Worm (Caenorhabditis elegans) whole organism, late embryonic: ENCODE data around the gene tin-9.2.

Source experiments
- C08G9.2 ChIP-seq: sonication (generic microtip); optimal IDR thresholded peaks from 2 replicates; lab custom pipeline; 2016; ENCODE audit warnings: mild to moderate bottlenecking, missing genetic modification characterization, moderate library complexity, missing compliant biosample characterization
- F13H6.1 ChIP-seq: sonication (generic microtip); optimal IDR thresholded peaks from 2 replicates; lab custom pipeline; 2016; ENCODE audit warnings: missing genetic modification characterization, missing compliant biosample characterization
- K09A11.1 ChIP-seq: sonication (generic microtip); optimal IDR thresholded peaks from 2 replicates; lab custom pipeline; 2017; ENCODE audit warnings: antibody characterized with exemption, mild to moderate bottlenecking, missing genetic modification characterization, missing compliant biosample characterization; ENCODE audit not compliant: insufficient read depth
- T23F11.4 ChIP-seq: fragments of 200-800 bp; sonication (Bioruptor generic); optimal IDR thresholded peaks from 2 replicates; lab custom pipeline; 2018; ENCODE audit warnings: mild to moderate bottlenecking, missing genetic modification characterization, missing compliant biosample characterization
- ahr-1 ChIP-seq: sonication (generic microtip); optimal IDR thresholded peaks from 2 replicates; lab custom pipeline; 2016; ENCODE audit warnings: missing genetic modification characterization, missing compliant biosample characterization
- ama-1 ChIP-seq: fragments of 150-350 bp; optimal IDR thresholded peaks from 2 replicates; lab custom pipeline; 2014
- ceh-14 ChIP-seq: sonication (generic microtip); optimal IDR thresholded peaks from 2 replicates; lab custom pipeline; 2016; ENCODE audit warnings: missing genotype, missing genetic modification characterization, missing compliant biosample characterization
- ceh-2 ChIP-seq: sonication (generic microtip); optimal IDR thresholded peaks from 2 replicates; lab custom pipeline; 2016; ENCODE audit warnings: missing genotype, missing genetic modification characterization, missing compliant biosample characterization
- ceh-22 ChIP-seq: sonication (generic microtip); optimal IDR thresholded peaks from 2 replicates; lab custom pipeline; 2017; ENCODE audit warnings: missing biosample characterization, missing genetic modification characterization
- ceh-30 ChIP-seq: fragments of 150-350 bp; optimal IDR thresholded peaks from 2 replicates; lab custom pipeline; 2014; ENCODE audit warnings: missing biosample characterization, missing genetic modification characterization
- ceh-34 ChIP-seq: sonication (generic microtip); optimal IDR thresholded peaks from 2 replicates; lab custom pipeline; 2016; ENCODE audit warnings: mild to moderate bottlenecking, missing genetic modification characterization, missing compliant biosample characterization
- ceh-45 ChIP-seq: fragments of 200-800 bp; sonication (Bioruptor generic); IDR thresholded peaks from 2 replicates; pipeline ENCODE4 v1.3.6; 2022; ENCODE audit warnings: missing genetic modification reagents, missing genetic modification characterization, missing compliant biosample characterization
- che-1 ChIP-seq: sonication (generic microtip); optimal IDR thresholded peaks from 2 replicates; lab custom pipeline; 2016; ENCODE audit warnings: mild to moderate bottlenecking, missing genetic modification characterization, missing compliant biosample characterization
- elt-2 ChIP-seq: sonication (generic microtip); optimal IDR thresholded peaks from 2 replicates; lab custom pipeline; 2016; ENCODE audit warnings: missing genetic modification reagents, missing genetic modification characterization, missing compliant biosample characterization
- eyg-1 ChIP-seq: sonication (generic microtip); optimal IDR thresholded peaks from 2 replicates; lab custom pipeline; 2016; ENCODE audit warnings: missing genotype, missing genetic modification characterization, missing compliant biosample characterization
- fkh-10 ChIP-seq: fragments of 150-350 bp; optimal IDR thresholded peaks from 2 replicates; lab custom pipeline; 2014; ENCODE audit warnings: missing biosample characterization, missing genetic modification reagents, missing genetic modification characterization
- fkh-6 ChIP-seq: sonication (generic microtip); optimal IDR thresholded peaks from 2 replicates; lab custom pipeline; 2016; ENCODE audit warnings: missing genetic modification characterization, missing compliant biosample characterization
- hlh-15 ChIP-seq: sonication (generic microtip); optimal IDR thresholded peaks from 2 replicates; lab custom pipeline; 2016; ENCODE audit warnings: missing genetic modification characterization, missing compliant biosample characterization
- hlh-8 ChIP-seq: sonication (generic microtip); optimal IDR thresholded peaks from 2 replicates; lab custom pipeline; 2016; ENCODE audit warnings: missing genotype, missing genetic modification characterization, missing compliant biosample characterization
- nfya-1 ChIP-seq: sonication (generic microtip); optimal IDR thresholded peaks from 2 replicates; lab custom pipeline; 2017; ENCODE audit warnings: missing genetic modification characterization, mild to moderate bottlenecking, missing compliant biosample characterization, antibody characterized with exemption, moderate library complexity
- nhr-11 ChIP-seq: fragments of 150-350 bp; optimal IDR thresholded peaks from 2 replicates; lab custom pipeline; 2014; ENCODE audit warnings: missing biosample characterization, missing genetic modification characterization
- nhr-232 ChIP-seq: sonication (generic microtip); optimal IDR thresholded peaks from 2 replicates; lab custom pipeline; 2016; ENCODE audit warnings: missing genetic modification characterization, missing compliant biosample characterization
- pag-3 ChIP-seq: sonication (generic microtip); optimal IDR thresholded peaks from 2 replicates; lab custom pipeline; 2016; ENCODE audit warnings: missing compliant biosample characterization, missing genetic modification characterization, borderline replicate concordance
- pha-4 ChIP-seq: fragments of 150-350 bp; optimal IDR thresholded peaks from 2 replicates; lab custom pipeline; 2018; ENCODE audit warnings: missing biosample characterization, missing genetic modification reagents, missing genetic modification characterization
- pqm-1 ChIP-seq: sonication (generic microtip); optimal IDR thresholded peaks from 2 replicates; lab custom pipeline; 2016; ENCODE audit warnings: missing genetic modification characterization, missing compliant biosample characterization
- pros-1 ChIP-seq: fragments of 150-350 bp; optimal IDR thresholded peaks from 2 replicates; lab custom pipeline; 2014; ENCODE audit warnings: missing biosample characterization, missing genetic modification reagents, missing genetic modification characterization
- sox-4 ChIP-seq: sonication (generic microtip); optimal IDR thresholded peaks from 2 replicates; lab custom pipeline; 2017; ENCODE audit warnings: mild to moderate bottlenecking, missing genetic modification characterization, inconsistent platforms, missing compliant biosample characterization
- syd-9 ChIP-seq: sonication (generic microtip); optimal IDR thresholded peaks from 2 replicates; lab custom pipeline; 2016; ENCODE audit warnings: mild to moderate bottlenecking, missing genetic modification characterization, moderate library complexity, missing compliant biosample characterization
- tbx-7 ChIP-seq: sonication (generic microtip); optimal IDR thresholded peaks from 2 replicates; lab custom pipeline; 2016; ENCODE audit warnings: missing genotype, missing genetic modification characterization, missing compliant biosample characterization
- ttx-3 ChIP-seq: sonication (generic microtip); optimal IDR thresholded peaks from 2 replicates; lab custom pipeline; 2016; ENCODE audit warnings: missing genetic modification reagents, missing genetic modification characterization, missing compliant biosample characterization
- unc-55 ChIP-seq: sonication (generic microtip); optimal IDR thresholded peaks from 2 replicates; lab custom pipeline; 2017; ENCODE audit warnings: missing biosample characterization, missing genetic modification reagents, missing genetic modification characterization
- zip-5 ChIP-seq: sonication (generic microtip); optimal IDR thresholded peaks from 2 replicates; lab custom pipeline; 2016; ENCODE audit warnings: missing genetic modification characterization, missing compliant biosample characterization

tin-9.2 gene

ce11 chrIV:13100415-13100814 lies 1.6 kb downstream of the tin-9.2 start, which contains the start of gene fask-1:
fask-1 (plus strand) TSS chrIV:13100715.
- TF ChIP-seq ceh-45 (GFP tag; lab: Robert Waterston, UW) (no peak), K09A11.1 (no peak), ceh-2 (tag; lab: Kevin White, UChicago) (no peak), ama-1 (lab: Kevin White, UChicago) (no peak), pag-3 (no peak), elt-2 (tag; lab: Kevin White, UChicago) (no peak), pha-4 (tag; lab: Kevin White, UChicago) (no peak), unc-55 (no peak), ceh-34 (tag; lab: Kevin White, UChicago) (no peak), sox-4 (tag; lab: Kevin White, UChicago) (no peak)
- TF ChIP-seq, all 69 proteins: peak for 0

ce11 chrIV:13104900-13105299 lies 6.1 kb downstream of the tin-9.2 start, which contains the start of gene rde-11:
rde-11 (plus strand) TSS chrIV:13105200.
- TF ChIP-seq ceh-30 (no peak), fkh-6 (no peak), ttx-3 (tag; lab: Kevin White, UChicago) (no peak), ahr-1 (tag; lab: Kevin White, UChicago) (no peak), zip-5 (tag; lab: Kevin White, UChicago) (no peak), hlh-15 (tag; lab: Kevin White, UChicago) (no peak), nfya-1 (tag; lab: Kevin White, UChicago) (no peak), F13H6.1 (tag; lab: Kevin White, UChicago) (no peak)

- TF ChIP-seq pqm-1 (no peak), fkh-10 (no peak), nhr-11 (tag; lab: Kevin White, UChicago) (no peak), hlh-8 (tag; lab: Kevin White, UChicago) (no peak), syd-9 (tag; lab: Kevin White, UChicago) (no peak), tbx-7 (tag; lab: Kevin White, UChicago) (no peak), eyg-1 (tag; lab: Kevin White, UChicago) (no peak), ceh-22 (no peak), nhr-232 (no peak), ceh-14 (tag; lab: Kevin White, UChicago) (no peak)
Measured at ce11 chrIV:13107359-13107758, 8.6 kb downstream of the tin-9.2 start, which contains the start of gene B0564.2. B0564.2 (plus strand) TSS chrIV:13107659.

- TF ChIP-seq C08G9.2 (tag; lab: Kevin White, UChicago) (no peak), sox-4 (tag; lab: Kevin White, UChicago) (no peak)
Measured at ce11 chrIV:13108430-13108829, 9.6 kb downstream of the tin-9.2 start.

- no peak for TF ChIP-seq F13H6.1 (tag; lab: Kevin White, UChicago)
- TF ChIP-seq T23F11.4 (GFP tag; lab: Kevin White, UChicago), result no peak
- TF ChIP-seq K09A11.1, result no peak
- TF ChIP-seq pros-1 (tag; lab: Kevin White, UChicago), result no peak
- no peak for TF ChIP-seq elt-2 (tag; lab: Kevin White, UChicago)
- no peak for TF ChIP-seq ceh-30
Measured at ce11 chrIV:13109751-13110150, 11.0 kb downstream of the tin-9.2 start, which contains the start of gene best-1. best-1 (minus strand) TSS chrIV:13109779.

- no peak for TF ChIP-seq che-1 (tag; lab: Kevin White, UChicago)
- no peak for TF ChIP-seq F13H6.1 (tag; lab: Kevin White, UChicago)
- TF ChIP-seq, all 69 proteins: peak for 0
Measured at ce11 chrIV:13110876-13111275, 12.1 kb downstream of the tin-9.2 start.
